Fruit fly (Drosophila melanogaster) whole organism, adult: ENCODE measurements around the gene CG11878.

ENCODE experiments used
- CG14711 ChIP-seq: fragments of 200-800 bp; sonication (Bioruptor generic); optimal IDR thresholded peaks from 2 replicates; lab custom pipeline; 2018; ENCODE audit warnings: missing biosample characterization, mild to moderate bottlenecking, missing genetic modification characterization, moderate library complexity
- CG7101 ChIP-seq: fragments of 200-800 bp; sonication (Bioruptor generic); optimal IDR thresholded peaks from 2 replicates; lab custom pipeline; 2018; ENCODE audit warnings: missing biosample characterization, mild to moderate bottlenecking, missing genetic modification characterization, moderate library complexity
- Clk ChIP-seq: fragments of 200-800 bp; sonication (Bioruptor generic); optimal IDR thresholded peaks from 2 replicates; lab custom pipeline; 2017; ENCODE audit warnings: missing biosample characterization, missing genetic modification characterization
- Mnt ChIP-seq: fragments of 200-800 bp; sonication (Bioruptor generic); optimal IDR thresholded peaks from 2 replicates; lab custom pipeline; 2016; ENCODE audit warnings: missing biosample characterization, mild to moderate bottlenecking, missing genetic modification characterization
- cic ChIP-seq: fragments of 200-800 bp; sonication (Bioruptor generic); optimal IDR thresholded peaks from 2 replicates; lab custom pipeline; 2017; ENCODE audit warnings: missing biosample characterization, mild to moderate bottlenecking, missing genetic modification characterization, moderate library complexity
- tj ChIP-seq: fragments of 200-800 bp; sonication (Bioruptor generic); optimal IDR thresholded peaks from 3 replicates; lab custom pipeline; 2017; ENCODE audit warnings: missing biosample characterization, mild to moderate bottlenecking, missing genetic modification characterization, moderate library complexity
- toe ChIP-seq: fragments of 200-800 bp; sonication (Bioruptor generic); optimal IDR thresholded peaks from 2 replicates; lab custom pipeline; 2016; ENCODE audit warnings: missing biosample characterization, missing genetic modification characterization

DNA sequence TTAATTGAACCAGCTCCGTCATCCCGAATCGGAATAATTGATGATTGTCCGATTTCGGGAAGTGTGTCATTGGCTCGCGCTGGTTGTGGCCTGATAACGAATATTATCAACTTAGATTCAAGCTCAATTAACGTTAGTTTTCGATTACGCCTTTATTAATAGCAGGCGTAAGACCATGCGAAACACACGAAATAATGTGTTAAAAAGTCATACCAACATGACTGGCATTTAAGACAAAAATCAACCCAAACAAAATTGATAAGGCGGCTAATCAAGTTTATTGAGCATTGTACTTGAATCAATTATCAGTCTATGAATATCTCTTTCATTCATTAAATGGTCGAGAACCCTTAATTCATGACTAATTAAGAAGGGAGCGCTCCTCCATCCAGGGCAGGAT lies 35.5 kb downstream of the CG11878 start:
- TF ChIP-seq Mnt (no peak), CG14711 (no peak), cic (GFP tag; lab: Kevin White, UChicago) (peak; percentile 5), Clk (no peak), CG7101 (no peak), tj (GFP tag; lab: Kevin White, UChicago) (no peak), toe (GFP tag; lab: Kevin White, UChicago) (no peak)
